Worm (Caenorhabditis elegans) whole organism, L1 larva: ENCODE data around the gene C54C6.5.

Experiments
- C16A3.4 ChIP-seq: fragments of 150-350 bp; optimal IDR thresholded peaks from 2 replicates; lab custom pipeline; 2014; ENCODE audit warnings: missing biosample characterization, missing genetic modification characterization
- C34B4.2 ChIP-seq: sonication (generic microtip); optimal IDR thresholded peaks from 2 replicates; lab custom pipeline; 2017; ENCODE audit warnings: mild to moderate bottlenecking, missing genetic modification characterization, missing compliant biosample characterization
- F16B12.6 ChIP-seq: fragments of 150-350 bp; optimal IDR thresholded peaks from 2 replicates; lab custom pipeline; 2014; ENCODE audit warnings: missing biosample characterization, missing genetic modification characterization
- aha-1 ChIP-seq: fragments of 150-350 bp; optimal IDR thresholded peaks from 2 replicates; lab custom pipeline; 2014; ENCODE audit warnings: missing biosample characterization, missing genetic modification characterization
- alr-1 ChIP-seq: fragments of 200-800 bp; sonication (Bioruptor generic); optimal IDR thresholded peaks from 2 replicates; lab custom pipeline; 2018; ENCODE audit warnings: borderline replicate concordance, mild to moderate bottlenecking, missing genetic modification characterization, missing compliant biosample characterization
- blmp-1 ChIP-seq: fragments of 150-350 bp; optimal IDR thresholded peaks from 2 replicates; lab custom pipeline; 2014; ENCODE audit warnings: missing biosample characterization, missing genetic modification characterization
- ceh-63 ChIP-seq: fragments of 200-800 bp; sonication (Bioruptor generic); optimal IDR thresholded peaks from 2 replicates; lab custom pipeline; 2018; ENCODE audit warnings: mild to moderate bottlenecking, missing genetic modification characterization, missing compliant biosample characterization
- ceh-8 ChIP-seq: fragments of 200-800 bp; sonication (Bioruptor generic); optimal IDR thresholded peaks from 2 replicates; lab custom pipeline; 2018; ENCODE audit warnings: mild to moderate bottlenecking, missing genetic modification characterization, moderate library complexity, missing compliant biosample characterization
- ceh-88 ChIP-seq: fragments of 200-800 bp; sonication (Bioruptor generic); IDR thresholded peaks from 2 replicates; pipeline ENCODE4 v1.3.6; 2022; ENCODE audit warnings: missing genetic modification characterization, missing compliant biosample characterization
- ceh-90 ChIP-seq: sonication (generic microtip); optimal IDR thresholded peaks from 2 replicates; lab custom pipeline; 2016; ENCODE audit warnings: missing genetic modification characterization, missing compliant biosample characterization
- ces-1 ChIP-seq: fragments of 150-350 bp; optimal IDR thresholded peaks from 2 replicates; lab custom pipeline; 2014; ENCODE audit warnings: missing biosample characterization, missing genetic modification reagents, missing genetic modification characterization
- dpl-1 ChIP-seq, 3 experiments: fragments of 150-350 bp in 2 of 3; sonication (generic microtip) in 1 of 3; optimal IDR thresholded peaks; 2 replicates each; lab custom pipeline; 2014 to 2017; ENCODE audit warnings: missing biosample characterization in 3 of 3, missing genetic modification characterization in 3 of 3, missing genetic modification reagents in 3 of 3
- dsc-1 ChIP-seq: sonication (generic microtip); optimal IDR thresholded peaks from 2 replicates; lab custom pipeline; 2016; ENCODE audit warnings: mild to moderate bottlenecking, missing genetic modification characterization, missing compliant biosample characterization
- efl-1 ChIP-seq, 4 experiments: fragments of 150-350 bp; optimal IDR thresholded peaks in 3 of 4; peaks in 1 of 4; 1 replicate in 1 of 4; 2 replicates in 3 of 4; lab custom pipeline; 2014; ENCODE audit warnings: missing biosample characterization in 2 of 4, missing genetic modification characterization in 2 of 4, missing genetic modification reagents in 2 of 4
- egl-13 ChIP-seq: sonication (generic microtip); optimal IDR thresholded peaks from 2 replicates; lab custom pipeline; 2016; ENCODE audit warnings: missing genotype, missing genetic modification reagents, missing genetic modification characterization, missing compliant biosample characterization
- elt-2 ChIP-seq: sonication (generic microtip); optimal IDR thresholded peaks from 2 replicates; lab custom pipeline; 2016; ENCODE audit warnings: missing genetic modification characterization, mild to moderate bottlenecking, inconsistent platforms, missing compliant biosample characterization, missing genetic modification reagents
- fkh-4 ChIP-seq: sonication (generic microtip); optimal IDR thresholded peaks from 2 replicates; lab custom pipeline; 2016; ENCODE audit warnings: missing compliant biosample characterization, missing genetic modification characterization, borderline replicate concordance
- hlh-17 ChIP-seq: fragments of 200-800 bp; sonication (Bioruptor generic); optimal IDR thresholded peaks from 2 replicates; lab custom pipeline; 2018; ENCODE audit warnings: missing genetic modification characterization, mild to moderate bottlenecking, missing compliant biosample characterization, moderate library complexity, borderline replicate concordance
- hpl-2 ChIP-seq: fragments of 150-350 bp; optimal IDR thresholded peaks from 2 replicates; lab custom pipeline; 2014; ENCODE audit warnings: missing biosample characterization, missing genetic modification reagents, missing genetic modification characterization
- irx-1 ChIP-seq: sonication (generic microtip); optimal IDR thresholded peaks from 2 replicates; lab custom pipeline; 2016; ENCODE audit warnings: missing genetic modification characterization, missing compliant biosample characterization
- jun-1 ChIP-seq: fragments of 150-350 bp; optimal IDR thresholded peaks from 2 replicates; lab custom pipeline; 2014; ENCODE audit warnings: missing biosample characterization, missing genetic modification reagents, missing genetic modification characterization
- lin-14 ChIP-seq: fragments of 200-800 bp; sonication (Bioruptor generic); optimal IDR thresholded peaks from 2 replicates; lab custom pipeline; 2018; ENCODE audit warnings: mild to moderate bottlenecking, missing genetic modification characterization, moderate library complexity, missing compliant biosample characterization
- lin-39 ChIP-seq: fragments of 150-350 bp; optimal IDR thresholded peaks from 2 replicates; lab custom pipeline; 2014; ENCODE audit warnings: missing biosample characterization, missing genetic modification reagents, missing genetic modification characterization
- lsy-2 ChIP-seq, 2 experiments: fragments of 150-350 bp; optimal IDR thresholded peaks; 2 replicates each; lab custom pipeline; 2014; ENCODE audit warnings: missing biosample characterization in 2 of 2, missing genetic modification characterization in 2 of 2
- nhr-19 ChIP-seq: fragments of 200-800 bp; sonication (Bioruptor generic); conservative IDR thresholded peaks from 2 replicates; pipeline ENCODE4 v1.3.6; 2022; ENCODE audit warnings: missing genetic modification characterization, missing compliant biosample characterization
- nhr-20 ChIP-seq: sonication (generic microtip); optimal IDR thresholded peaks from 2 replicates; lab custom pipeline; 2016; ENCODE audit warnings: mild to moderate bottlenecking, missing genetic modification characterization, missing compliant biosample characterization
- nhr-237 ChIP-seq: fragments of 150-350 bp; optimal IDR thresholded peaks from 2 replicates; lab custom pipeline; 2014; ENCODE audit warnings: missing biosample characterization, missing genetic modification characterization
- nhr-90 ChIP-seq: sonication (generic microtip); optimal IDR thresholded peaks from 2 replicates; lab custom pipeline; 2016; ENCODE audit warnings: mild to moderate bottlenecking, missing genetic modification characterization, missing compliant biosample characterization; ENCODE audit not compliant: poor library complexity
- pqm-1 ChIP-seq: sonication (generic microtip); optimal IDR thresholded peaks from 3 replicates; lab custom pipeline; 2017; ENCODE audit warnings: missing biosample characterization, missing genetic modification characterization
- rnt-1 ChIP-seq: sonication (generic microtip); optimal IDR thresholded peaks from 2 replicates; lab custom pipeline; 2016; ENCODE audit warnings: mild to moderate bottlenecking, missing genetic modification characterization, moderate library complexity, missing compliant biosample characterization
- sptf-1 ChIP-seq: fragments of 150-350 bp; optimal IDR thresholded peaks from 2 replicates; lab custom pipeline; 2014; ENCODE audit warnings: missing biosample characterization, missing genetic modification characterization
- tbx-2 ChIP-seq: sonication (generic microtip); optimal IDR thresholded peaks from 2 replicates; lab custom pipeline; 2016; ENCODE audit warnings: missing genetic modification characterization, missing compliant biosample characterization
- tlp-1 ChIP-seq: fragments of 150-350 bp; optimal IDR thresholded peaks from 2 replicates; lab custom pipeline; 2014; ENCODE audit warnings: missing biosample characterization, missing genetic modification characterization
- unc-30 ChIP-seq: sonication (generic microtip); optimal IDR thresholded peaks from 2 replicates; lab custom pipeline; 2017; ENCODE audit warnings: missing biosample characterization, missing genetic modification characterization
- unc-86 ChIP-seq: sonication (generic microtip); optimal IDR thresholded peaks from 2 replicates; lab custom pipeline; 2016; ENCODE audit warnings: missing genetic modification characterization, missing compliant biosample characterization
- xbp-1 ChIP-seq: sonication (generic microtip); optimal IDR thresholded peaks from 2 replicates; lab custom pipeline; 2016; ENCODE audit warnings: missing genetic modification characterization, missing compliant biosample characterization
- zip-4 ChIP-seq: fragments of 200-800 bp; sonication (Bioruptor generic); optimal IDR thresholded peaks from 2 replicates; lab custom pipeline; 2018; ENCODE audit warnings: mild to moderate bottlenecking, missing genetic modification characterization, moderate library complexity, missing compliant biosample characterization
- ztf-11 ChIP-seq, 2 experiments: sonication (generic microtip); optimal IDR thresholded peaks; 2 replicates each; lab custom pipeline; 2016 to 2017; ENCODE audit warnings: missing genetic modification characterization in 2 of 2, missing biosample characterization in 1 of 2, missing compliant biosample characterization in 1 of 2

Gene C54C6.5

ce11 chrIII:3549750-3550149 is at the start of gene C54C6.5:
C54C6.5 (minus strand) TSS chrIII:3549850.
- no peak for TF ChIP-seq ces-1 (GFP tag; lab: Kevin White, UChicago)
- TF ChIP-seq dsc-1: no peak
- TF ChIP-seq nhr-20 (tag; lab: Kevin White, UChicago): no peak
- no peak for TF ChIP-seq lsy-2 (tag; optimal IDR thresholded peaks at IDR 0.05; lab: Kevin White, UChicago)
- no peak for TF ChIP-seq ceh-88 (GFP tag; lab: Robert Waterston, UW)
- no peak for TF ChIP-seq elt-2 (tag; lab: Kevin White, UChicago)
- TF ChIP-seq lin-14 (GFP tag; lab: Kevin White, UChicago): no peak
- TF ChIP-seq irx-1 (tag; lab: Kevin White, UChicago): no peak
- TF ChIP-seq blmp-1: no peak
- TF ChIP-seq dpl-1 (GFP tag; optimal IDR thresholded peaks at IDR 0.05; lab: Kevin White, UChicago): no peak
- TF ChIP-seq ceh-8 (GFP tag; lab: Kevin White, UChicago): no peak
- no peak for TF ChIP-seq pqm-1 (tag; lab: Kevin White, UChicago)
- no peak for TF ChIP-seq unc-86 (tag; lab: Kevin White, UChicago)
- no peak for TF ChIP-seq tbx-2 (tag; lab: Kevin White, UChicago)
- no peak for TF ChIP-seq tlp-1
- no peak for TF ChIP-seq xbp-1
- TF ChIP-seq F16B12.6 (tag; lab: Kevin White, UChicago): no peak
- TF ChIP-seq alr-1 (tag; lab: Kevin White, UChicago): no peak

ce11 chrIII:3594681-3595080 is 45.0 kb upstream of the C54C6.5 start:
- no peak for TF ChIP-seq unc-86 (tag; lab: Kevin White, UChicago)
- TF ChIP-seq efl-1 (optimal IDR thresholded peaks at IDR 0.05; lab: Kevin White, UChicago): no peak
- TF ChIP-seq efl-1 (GFP tag; optimal IDR thresholded peaks at IDR 0.05 in 1 of 2; lab: Kevin White, UChicago): peak in 1 of 2 experiments; percentile 48
- no peak for TF ChIP-seq C34B4.2 (tag; lab: Kevin White, UChicago)
- no peak for TF ChIP-seq ceh-88 (GFP tag; lab: Robert Waterston, UW)
- TF ChIP-seq, all 84 proteins: peak for 1

- TF ChIP-seq lin-39 (tag; lab: Kevin White, UChicago) (no peak), sptf-1 (no peak), jun-1 (tag; lab: Kevin White, UChicago) (no peak), fkh-4 (peak; percentile 62), aha-1 (no peak), zip-4 (GFP tag; lab: Kevin White, UChicago) (no peak), ceh-90 (no peak), unc-30 (tag; lab: Kevin White, UChicago) (no peak), C16A3.4 (tag; lab: Kevin White, UChicago) (no peak), egl-13 (no peak), elt-2 (tag; lab: Kevin White, UChicago) (no peak), dsc-1 (peak; percentile 87), hpl-2 (no peak), ceh-63 (no peak), nhr-19 (GFP tag; lab: Robert Waterston, UW) (no peak), lin-14 (GFP tag; lab: Kevin White, UChicago) (peak; percentile 38)
Measured at ce11 chrIII:3590365-3590764, 40.7 kb upstream of the C54C6.5 start, which contains the start of gene ptp-1. ptp-1 (plus strand) TSS chrIII:3590722.

ce11 chrIII:3588183-3588582 is 38.5 kb upstream of the C54C6.5 start:
- no peak for TF ChIP-seq nhr-20 (tag; lab: Kevin White, UChicago)
- TF ChIP-seq, all 84 proteins: peak for 0

ce11 chrIII:3583341-3583740 is 33.7 kb upstream of the C54C6.5 start:
- TF ChIP-seq nhr-90 (no peak), rnt-1 (peak; percentile 16), lin-14 (GFP tag; lab: Kevin White, UChicago) (peak; percentile 39), nhr-237 (tag; lab: Kevin White, UChicago) (no peak), hlh-17 (GFP tag; lab: Kevin White, UChicago) (no peak), dsc-1 (peak; percentile 72), ztf-11 (tag; optimal IDR thresholded peaks at IDR 0.05; lab: Kevin White, UChicago) (peak in 1 of 2 experiments; percentile 26)
